Worm (Caenorhabditis elegans): ENCODE data around the gene M03B6.5.

Gene M03B6.5

DNA sequence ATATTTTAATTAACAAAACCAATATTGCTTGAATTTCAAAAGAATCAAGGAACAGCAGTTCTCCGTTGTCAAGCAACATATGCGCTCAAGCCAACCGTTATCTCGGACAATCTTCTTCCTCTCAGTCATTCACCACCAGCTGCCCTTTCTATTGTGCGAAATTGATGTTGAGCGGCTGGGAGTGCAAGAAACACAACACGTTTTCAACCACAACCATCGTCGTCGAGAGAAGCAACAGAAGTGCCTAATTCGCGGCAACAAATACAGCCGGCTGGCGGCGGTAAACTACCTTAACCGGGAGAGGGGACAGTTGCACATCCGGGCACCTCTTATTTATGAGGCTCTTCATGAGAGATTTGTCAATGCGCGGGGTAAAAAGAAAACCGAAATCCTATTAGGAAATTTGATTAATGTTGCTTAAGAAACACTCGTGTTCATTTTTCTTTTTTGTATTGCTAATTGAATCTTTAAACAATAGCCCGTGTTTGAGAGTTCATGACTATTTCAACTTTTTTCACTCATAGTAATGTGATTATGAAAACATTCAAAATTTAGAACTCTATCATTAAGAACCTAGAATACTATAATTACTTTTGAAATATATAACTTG, 38.1 kb downstream of the M03B6.5 start:
- TF ChIP-seq tbx-2 (tag; optimal IDR thresholded peaks at IDR 0.05), result no peak
- TF ChIP-seq ceh-31 (tag; optimal IDR thresholded peaks at IDR 0.05), result peak; percentile 7
- peak; percentile 15 for TF ChIP-seq ref-2 (tag; optimal IDR thresholded peaks at IDR 0.05)
- peak; percentile 79 for TF ChIP-seq unc-42 (tag; optimal IDR thresholded peaks at IDR 0.05)

DNA sequence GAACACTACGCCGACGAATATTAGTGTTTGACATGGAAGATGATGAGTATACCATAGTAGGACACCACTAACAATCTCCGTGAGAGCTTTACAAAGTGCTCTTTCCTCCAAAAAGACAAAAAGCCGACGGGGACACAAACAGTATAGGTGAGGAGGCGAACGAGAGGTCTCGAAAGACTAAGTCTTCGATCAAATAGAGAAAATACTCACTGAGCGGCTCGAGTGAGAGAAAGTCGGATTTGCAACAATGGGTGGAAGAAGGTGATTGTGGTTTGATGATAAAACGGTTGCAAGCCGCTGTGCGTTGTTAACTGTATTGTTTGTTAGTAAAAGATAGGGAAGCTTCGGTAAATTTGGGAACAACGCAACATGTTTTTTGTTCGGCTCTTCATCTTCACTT, 38.9 kb downstream of the M03B6.5 start, which contains the start of gene hlb-1:
TSS of gene hlb-1 (minus strand) at position 101 of the 400 bp plus-strand sequence.
- TF ChIP-seq sdc-2 (tag; optimal IDR thresholded peaks at IDR 0.05) (no peak), madf-2 (tag; optimal IDR thresholded peaks at IDR 0.05) (no peak), ceh-19 (GFP tag; optimal IDR thresholded peaks at IDR 0.05) (no peak), fkh-6 (tag; optimal IDR thresholded peaks at IDR 0.05) (no peak), ceh-14 (tag; optimal IDR thresholded peaks at IDR 0.05) (no peak), lim-6 (tag; optimal IDR thresholded peaks at IDR 0.05) (no peak), ceh-31 (tag; optimal IDR thresholded peaks at IDR 0.05) (no peak), C08G9.2 (tag; optimal IDR thresholded peaks at IDR 0.05) (no peak), nhr-11 (tag; optimal IDR thresholded peaks at IDR 0.05) (no peak)

DNA sequence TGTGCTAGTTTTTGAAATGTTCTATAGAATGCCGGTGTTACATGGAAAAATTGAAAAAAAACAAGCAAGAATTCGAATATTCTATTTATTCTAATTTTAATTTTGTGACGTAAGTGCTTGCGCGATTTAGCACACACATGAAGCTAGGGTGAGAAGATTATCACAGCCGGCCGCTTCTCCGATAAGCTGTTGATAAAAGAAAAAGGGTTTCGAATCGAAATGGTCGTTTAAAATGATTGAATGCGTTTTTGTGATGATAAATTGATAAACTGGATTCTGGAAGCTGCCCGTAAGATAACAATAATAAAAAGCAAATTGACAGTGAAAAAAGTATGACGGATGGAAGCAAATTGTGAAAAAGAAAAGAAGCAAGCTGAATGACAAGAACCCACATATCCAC, 40.4 kb downstream of the M03B6.5 start:
- no peak for TF ChIP-seq sox-2 (GFP tag; IDR thresholded peaks at IDR 0.05)
- peak; percentile 57 for TF ChIP-seq elt-2 (tag; optimal IDR thresholded peaks at IDR 0.05)

DNA sequence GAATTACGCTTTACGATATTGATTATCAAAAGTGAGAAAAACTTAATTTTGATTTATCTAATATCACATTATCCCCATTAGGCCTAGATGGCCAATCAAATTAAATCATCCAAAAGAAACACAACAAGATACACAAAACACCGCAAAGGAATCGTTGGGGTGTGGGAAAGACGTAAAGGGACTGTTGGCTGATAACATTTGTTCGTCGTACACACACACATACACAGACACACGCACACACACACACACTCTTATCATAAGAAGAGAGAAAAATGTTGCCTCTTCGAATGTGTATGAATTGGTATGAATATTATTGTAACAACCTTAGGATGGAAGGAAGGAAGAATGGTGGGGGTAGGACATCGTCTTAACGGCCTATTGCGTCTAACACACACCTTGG, 41.4 kb downstream of the M03B6.5 start:
- no peak for TF ChIP-seq lin-11 (tag; optimal IDR thresholded peaks at IDR 0.05)
- no peak for TF ChIP-seq hlh-15 (tag; optimal IDR thresholded peaks at IDR 0.05)
- no peak for TF ChIP-seq pros-1 (tag; optimal IDR thresholded peaks at IDR 0.05)
- peak; percentile 85 for TF ChIP-seq elt-2 (tag; optimal IDR thresholded peaks at IDR 0.05)

DNA sequence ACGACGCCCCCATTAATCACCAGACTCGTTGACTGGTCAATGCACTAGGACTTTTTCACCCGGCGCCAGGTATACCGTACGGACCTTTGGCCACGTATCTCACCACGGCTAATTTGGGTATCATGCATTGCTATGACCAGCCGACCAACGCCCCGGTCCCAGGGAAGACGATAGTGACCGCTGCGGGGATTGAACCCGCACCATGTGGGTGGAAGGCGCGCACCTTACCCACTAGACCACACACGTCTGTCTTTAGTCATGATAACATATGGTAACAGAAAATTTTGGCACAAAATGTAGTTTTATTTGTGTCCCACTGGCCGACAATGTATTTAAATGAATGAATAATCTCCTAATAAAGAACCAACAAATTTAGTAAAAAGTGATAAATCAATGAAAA, 42.4 kb downstream of the M03B6.5 start:
- TF ChIP-seq pros-1 (tag; optimal IDR thresholded peaks at IDR 0.05) (no peak), mec-3 (tag; optimal IDR thresholded peaks at IDR 0.05; ENCODE audit: borderline replicate concordance) (no peak), eyg-1 (tag; optimal IDR thresholded peaks at IDR 0.05) (no peak), nfya-1 (tag; optimal IDR thresholded peaks at IDR 0.05) (no peak), elt-4 (tag; optimal IDR thresholded peaks at IDR 0.05) (no peak)

DNA sequence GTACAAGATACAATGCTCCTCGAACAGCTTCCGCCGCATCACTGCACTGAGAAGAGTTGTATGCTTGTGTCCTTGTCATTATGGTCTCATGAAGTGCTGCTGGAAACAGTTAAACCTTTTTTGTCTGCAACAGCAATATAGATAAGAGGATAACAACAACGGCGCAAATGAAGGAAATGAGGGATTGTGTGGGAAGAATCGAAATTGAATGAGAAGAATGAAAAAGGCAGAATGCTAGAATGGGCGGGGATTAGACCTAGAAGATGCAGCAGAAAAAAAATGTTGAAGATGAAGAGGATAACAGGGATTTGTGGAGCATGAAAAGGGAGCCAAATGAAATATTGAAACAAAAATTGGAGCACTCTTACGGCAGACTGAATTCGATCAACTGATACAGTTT, 49.5 kb downstream of the M03B6.5 start, which contains the start of gene sra-37:
TSS of gene sra-37 (minus strand) at position 101 of the 400 bp plus-strand sequence.
- TF ChIP-seq F13H6.1 (tag; optimal IDR thresholded peaks at IDR 0.05) (no peak), ama-1 (optimal IDR thresholded peaks at IDR 0.05) (no peak), C08G9.2 (tag; optimal IDR thresholded peaks at IDR 0.05) (no peak), elt-4 (tag; optimal IDR thresholded peaks at IDR 0.05) (no peak), madf-2 (tag; optimal IDR thresholded peaks at IDR 0.05) (no peak), ahr-1 (tag; optimal IDR thresholded peaks at IDR 0.05) (no peak), fkh-6 (tag; optimal IDR thresholded peaks at IDR 0.05) (no peak), hlh-13 (GFP tag; optimal IDR thresholded peaks at IDR 0.05) (no peak), dve-1 (tag; optimal IDR thresholded peaks at IDR 0.05) (no peak), hlh-30 (tag; optimal IDR thresholded peaks at IDR 0.05; ENCODE audit: insufficient read depth) (no peak), odd-2 (tag; optimal IDR thresholded peaks at IDR 0.05) (no peak), zip-5 (tag; optimal IDR thresholded peaks at IDR 0.05) (no peak)
